In the genomic region with DNA sequence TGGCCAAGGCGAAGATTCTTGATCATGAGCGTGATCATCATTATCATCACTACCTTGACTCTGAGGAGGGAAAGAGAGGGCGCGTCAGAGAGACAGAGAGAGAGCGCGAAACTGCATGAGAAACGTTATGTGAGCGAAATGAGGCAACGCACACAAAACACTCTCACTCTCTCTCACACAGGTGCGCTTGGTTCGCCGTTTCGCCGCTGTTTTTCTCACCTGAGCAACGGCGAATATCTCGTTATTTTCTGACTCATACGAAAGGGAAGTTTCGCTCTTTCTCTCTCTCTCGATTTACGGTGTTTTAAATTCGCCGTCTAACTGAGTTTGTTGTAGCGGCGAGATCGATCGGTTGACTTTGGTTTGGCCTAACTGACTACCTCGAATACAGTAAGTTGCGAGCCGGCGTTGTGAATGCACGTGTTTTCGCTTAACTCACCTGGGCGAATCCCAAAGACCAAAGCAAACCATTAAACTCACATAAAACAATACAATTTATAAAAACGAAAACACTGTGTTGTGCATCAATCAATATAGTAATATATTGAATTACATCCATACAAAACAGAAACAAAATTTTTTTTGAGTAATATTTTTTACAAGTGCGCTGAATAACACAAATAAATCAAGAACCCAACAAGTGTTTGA, we compare ENCODE assay signal across 1 fruit fly cellular context.
TF ChIP-seq lines count a peak whose summit lies in the region.

Gene ovo, plus strand, starts transcription at position 388 of the 648 bp plus-strand sequence.

TF ChIP-seq in whole organism, embryonic, 481 proteins besides CTCF, POLR2A, EP300 and RAD21 (continued from another document):
- no peak for TF ChIP-seq gcm (GFP tag; optimal IDR thresholded peaks at IDR 0.05; lab: Kevin White, UChicago)
- TF ChIP-seq CG31224 (GFP tag; IDR thresholded peaks at IDR 0.05; lab: Robert Waterston, UW) = no peak
- TF ChIP-seq CG8924 (tag; optimal IDR thresholded peaks at IDR 0.05; lab: Kevin White, UChicago) = no peak
- TF ChIP-seq Hey (tag; optimal IDR thresholded peaks at IDR 0.05; lab: Kevin White, UChicago) = no peak
- TF ChIP-seq wek (GFP tag; optimal IDR thresholded peaks at IDR 0.05; lab: Kevin White, UChicago) = no peak
- no peak for TF ChIP-seq CG2889 (GFP tag; IDR thresholded peaks at IDR 0.05; lab: Robert Waterston, UW)
- no peak for TF ChIP-seq vvl (GFP tag; IDR thresholded peaks at IDR 0.05; lab: Robert Waterston, UW)
- TF ChIP-seq CG34224 (GFP tag; IDR thresholded peaks at IDR 0.05; lab: Robert Waterston, UW; ENCODE audit: partially characterized antibody) = no peak
- peak; percentile 22 for TF ChIP-seq pros (GFP tag; optimal IDR thresholded peaks at IDR 0.05; lab: Kevin White, UChicago)
- no peak for TF ChIP-seq bab2 (GFP tag; optimal IDR thresholded peaks at IDR 0.05; lab: Kevin White, UChicago)
- TF ChIP-seq HLH4C (GFP tag; IDR thresholded peaks at IDR 0.05; lab: Robert Waterston, UW; ENCODE audit: partially characterized antibody) = no peak
- peak; percentile 75 to 83 for TF ChIP-seq Trl (optimal IDR thresholded peaks at IDR 0.05; lab: Kevin White, UChicago)
- TF ChIP-seq Trl (GFP tag; optimal IDR thresholded peaks at IDR 0.05; lab: Kevin White, UChicago) = no peak
- no peak for TF ChIP-seq ATbp (GFP tag; optimal IDR thresholded peaks at IDR 0.05; lab: Kevin White, UChicago)
- no peak for TF ChIP-seq gfzf (GFP tag; optimal IDR thresholded peaks at IDR 0.05; lab: Kevin White, UChicago)
- TF ChIP-seq HLHmδ (GFP tag; optimal IDR thresholded peaks at IDR 0.05; lab: Kevin White, UChicago) = no peak
- peak; percentile 71; the same call in 1 of the 2 replicates for TF ChIP-seq rib (GFP tag; IDR thresholded peaks at IDR 0.05; lab: Robert Waterston, UW)
- no peak for TF ChIP-seq CG6854 (GFP tag; optimal IDR thresholded peaks at IDR 0.05; lab: Kevin White, UChicago)
- no peak for TF ChIP-seq CG4360 (GFP tag; IDR thresholded peaks at IDR 0.05; lab: Robert Waterston, UW)
- TF ChIP-seq CG14667 (GFP tag; IDR thresholded peaks at IDR 0.05; lab: Robert Waterston, UW) = no peak
- no peak for TF ChIP-seq CG12744 (GFP tag; optimal IDR thresholded peaks at IDR 0.05; lab: Kevin White, UChicago)
- no peak for TF ChIP-seq Side (GFP tag; optimal IDR thresholded peaks at IDR 0.05; lab: Kevin White, UChicago)
- TF ChIP-seq CG16815 (GFP tag; optimal IDR thresholded peaks at IDR 0.05; lab: Kevin White, UChicago) = no peak
- no peak for TF ChIP-seq CG2678 (tag; optimal IDR thresholded peaks at IDR 0.05; lab: Kevin White, UChicago)
- TF ChIP-seq Mrtf (GFP tag; IDR thresholded peaks at IDR 0.05; lab: Robert Waterston, UW) = no peak
- TF ChIP-seq slbo (GFP tag; IDR thresholded peaks at IDR 0.05; lab: Robert Waterston, UW) = no peak
- no peak for TF ChIP-seq cato (GFP tag; optimal IDR thresholded peaks at IDR 0.05; lab: Kevin White, UChicago; ENCODE audit: borderline replicate concordance)
- no peak for TF ChIP-seq ttk (GFP tag; IDR thresholded peaks at IDR 0.05; lab: Robert Waterston, UW)
- no peak for TF ChIP-seq CG12071 (GFP tag; optimal IDR thresholded peaks at IDR 0.05; lab: Kevin White, UChicago)
- TF ChIP-seq CG15269 (tag; optimal IDR thresholded peaks at IDR 0.05; lab: Kevin White, UChicago) = no peak
- TF ChIP-seq CG5953 (GFP tag; IDR thresholded peaks at IDR 0.05; lab: Robert Waterston, UW) = no peak
- no peak for TF ChIP-seq CG17328 (GFP tag; IDR thresholded peaks at IDR 0.05; lab: Robert Waterston, UW)
- TF ChIP-seq Deaf1 (tag; optimal IDR thresholded peaks at IDR 0.05; lab: Kevin White, UChicago) = peak; percentile 76
- TF ChIP-seq CG13287 (GFP tag; IDR thresholded peaks at IDR 0.05; lab: Robert Waterston, UW; ENCODE audit: partially characterized antibody) = peak; percentile 11; the same call in 1 of the 2 replicates
- no peak for TF ChIP-seq NC2α (GFP tag; optimal IDR thresholded peaks at IDR 0.05; lab: Kevin White, UChicago)
- TF ChIP-seq Mes4 (GFP tag; optimal IDR thresholded peaks at IDR 0.05; lab: Kevin White, UChicago) = no peak
- no peak for TF ChIP-seq CG12104 (GFP tag; optimal IDR thresholded peaks at IDR 0.05; lab: Kevin White, UChicago)
- TF ChIP-seq ab (GFP tag; optimal IDR thresholded peaks at IDR 0.05; lab: Kevin White, UChicago) = no peak
- TF ChIP-seq CG6689 (GFP tag; IDR thresholded peaks at IDR 0.05; lab: Robert Waterston, UW) = no peak
- no peak for TF ChIP-seq BtbVII (GFP tag; optimal IDR thresholded peaks at IDR 0.05; lab: Kevin White, UChicago)
- TF ChIP-seq ftz-f1 (GFP tag; optimal IDR thresholded peaks at IDR 0.05; lab: Kevin White, UChicago) = peak; percentile 2
- TF ChIP-seq CG15479 (GFP tag; optimal IDR thresholded peaks at IDR 0.05; lab: Kevin White, UChicago) = peak; percentile 12
- TF ChIP-seq Scr (GFP tag; IDR thresholded peaks at IDR 0.05; lab: Robert Waterston, UW; ENCODE audit: partially characterized antibody) = no peak
- no peak for TF ChIP-seq jigr1 (GFP tag; IDR thresholded peaks at IDR 0.05; lab: Robert Waterston, UW)
- no peak for TF ChIP-seq dan (GFP tag; IDR thresholded peaks at IDR 0.05; lab: Robert Waterston, UW)
- TF ChIP-seq Blimp-1 (GFP tag; optimal IDR thresholded peaks at IDR 0.05; lab: Kevin White, UChicago) = peak; percentile 87
- no peak for TF ChIP-seq repo (GFP tag; optimal IDR thresholded peaks at IDR 0.05; lab: Kevin White, UChicago)
- TF ChIP-seq CG17359 (tag; optimal IDR thresholded peaks at IDR 0.05; lab: Kevin White, UChicago) = no peak
- TF ChIP-seq z (GFP tag; IDR thresholded peaks at IDR 0.05; lab: Robert Waterston, UW) = peak; percentile 69; the same call in 2 of the 3 replicates
- TF ChIP-seq ind (GFP tag; optimal IDR thresholded peaks at IDR 0.05; lab: Kevin White, UChicago) = no peak
- TF ChIP-seq nau (GFP tag; optimal IDR thresholded peaks at IDR 0.05; lab: Kevin White, UChicago) = no peak
- peak; percentile 80 for TF ChIP-seq Jarid2 (GFP tag; optimal IDR thresholded peaks at IDR 0.05; lab: Kevin White, UChicago)
- TF ChIP-seq Myb (GFP tag; optimal IDR thresholded peaks at IDR 0.05; lab: Kevin White, UChicago) = no peak
- no peak for TF ChIP-seq peb (GFP tag; IDR thresholded peaks at IDR 0.05; lab: Robert Waterston, UW)
- no peak for TF ChIP-seq Elba2 (GFP tag; optimal IDR thresholded peaks at IDR 0.05; lab: Kevin White, UChicago)
- no peak for TF ChIP-seq HLH3B (GFP tag; IDR thresholded peaks at IDR 0.05; lab: Robert Waterston, UW)
- no peak for TF ChIP-seq sima (GFP tag; optimal IDR thresholded peaks at IDR 0.05; lab: Kevin White, UChicago)
- no peak for TF ChIP-seq ato (GFP tag; IDR thresholded peaks at IDR 0.05; lab: Robert Waterston, UW; ENCODE audit: partially characterized antibody)
- no peak for TF ChIP-seq bcd (GFP tag; optimal IDR thresholded peaks at IDR 0.05; lab: Kevin White, UChicago)
- TF ChIP-seq kni (GFP tag; optimal IDR thresholded peaks at IDR 0.05; lab: Kevin White, UChicago) = peak; percentile 56
- TF ChIP-seq pzg (GFP tag; optimal IDR thresholded peaks at IDR 0.05; lab: Kevin White, UChicago) = no peak
- peak; percentile 86; the same call in 2 of the 4 replicates for TF ChIP-seq chinmo (GFP tag; IDR thresholded peaks at IDR 0.05; lab: Robert Waterston, UW; ENCODE audit: partially characterized antibody)
- no peak for TF ChIP-seq scrt (GFP tag; optimal IDR thresholded peaks at IDR 0.05; lab: Kevin White, UChicago)
- no peak for TF ChIP-seq chn (GFP tag; optimal IDR thresholded peaks at IDR 0.05; lab: Kevin White, UChicago)
- TF ChIP-seq Adf1 (GFP tag; IDR thresholded peaks at IDR 0.05; lab: Robert Waterston, UW) = no peak
- no peak for TF ChIP-seq gce (GFP tag; IDR thresholded peaks at IDR 0.05; lab: Robert Waterston, UW)
- TF ChIP-seq abd-A (tag; optimal IDR thresholded peaks at IDR 0.05; lab: Kevin White, UChicago) = no peak
- TF ChIP-seq CG11456 (GFP tag; IDR thresholded peaks at IDR 0.05; lab: Robert Waterston, UW) = no peak
- 0 out of 4 replicates have a peak, but pooled peaks have one; percentile 25 for TF ChIP-seq Dll (GFP tag; IDR thresholded peaks at IDR 0.05; lab: Robert Waterston, UW; ENCODE audit: partially characterized antibody)
- TF ChIP-seq wdn (GFP tag; IDR thresholded peaks at IDR 0.05; lab: Robert Waterston, UW) = no peak
- no peak for TF ChIP-seq CG7963 (GFP tag; IDR thresholded peaks at IDR 0.05; lab: Robert Waterston, UW; ENCODE audit: partially characterized antibody)
- no peak for TF ChIP-seq CG2875 (GFP tag; optimal IDR thresholded peaks at IDR 0.05; lab: Kevin White, UChicago)
- TF ChIP-seq CG11560 (tag; IDR thresholded peaks at IDR 0.05; lab: Robert Waterston, UW) = no peak
- no peak for TF ChIP-seq ERR (GFP tag; optimal IDR thresholded peaks at IDR 0.05; lab: Kevin White, UChicago)
- TF ChIP-seq maf-S (GFP tag; optimal IDR thresholded peaks at IDR 0.05; lab: Kevin White, UChicago) = no peak
- TF ChIP-seq CG18011 (GFP tag; optimal IDR thresholded peaks at IDR 0.05; lab: Kevin White, UChicago) = no peak
- peak; percentile 88 for TF ChIP-seq CG10462 (GFP tag; optimal IDR thresholded peaks at IDR 0.05; lab: Kevin White, UChicago)
- TF ChIP-seq CG14710 (tag; optimal IDR thresholded peaks at IDR 0.05; lab: Kevin White, UChicago) = no peak
- TF ChIP-seq Ssrp (tag; optimal IDR thresholded peaks at IDR 0.05; lab: Kevin White, UChicago) = no peak
- no peak for TF ChIP-seq al (GFP tag; IDR thresholded peaks at IDR 0.05; lab: Robert Waterston, UW)
- no peak for TF ChIP-seq onecut (GFP tag; IDR thresholded peaks at IDR 0.05; lab: Robert Waterston, UW)
- TF ChIP-seq yki (optimal IDR thresholded peaks at IDR 0.05; lab: Kevin White, UChicago) = peak; percentile 68
- TF ChIP-seq pb (GFP tag; optimal IDR thresholded peaks at IDR 0.05; lab: Kevin White, UChicago) = no peak
- TF ChIP-seq CG8281 (tag; optimal IDR thresholded peaks at IDR 0.05; lab: Kevin White, UChicago) = no peak
- TF ChIP-seq MESR4 (GFP tag; optimal IDR thresholded peaks at IDR 0.05; lab: Kevin White, UChicago) = no peak
- TF ChIP-seq CG4282 (GFP tag; optimal IDR thresholded peaks at IDR 0.05; lab: Kevin White, UChicago) = no peak
- TF ChIP-seq CG30431 (GFP tag; optimal IDR thresholded peaks at IDR 0.05; lab: Kevin White, UChicago) = no peak
- TF ChIP-seq nerfin-2 (GFP tag; IDR thresholded peaks at IDR 0.05; lab: Robert Waterston, UW; ENCODE audit: partially characterized antibody) = no peak
- TF ChIP-seq sens-2 (GFP tag; IDR thresholded peaks at IDR 0.05; lab: Robert Waterston, UW) = no peak
- peak; percentile 32; the same call in 1 of the 3 replicates for TF ChIP-seq CG34422 (GFP tag; IDR thresholded peaks at IDR 0.05; lab: Robert Waterston, UW)
- TF ChIP-seq ara (GFP tag; IDR thresholded peaks at IDR 0.05; lab: Robert Waterston, UW) = no peak
- no peak for TF ChIP-seq CG8089 (GFP tag; optimal IDR thresholded peaks at IDR 0.05; lab: Kevin White, UChicago)
- no peak for TF ChIP-seq toy (GFP tag; IDR thresholded peaks at IDR 0.05; lab: Robert Waterston, UW)
- TF ChIP-seq p53 (GFP tag; optimal IDR thresholded peaks at IDR 0.05; lab: Kevin White, UChicago) = no peak
- TF ChIP-seq sqz (GFP tag; optimal IDR thresholded peaks at IDR 0.05; lab: Kevin White, UChicago) = no peak
- no peak for TF ChIP-seq kay (GFP tag; optimal IDR thresholded peaks at IDR 0.05; lab: Kevin White, UChicago)
- TF ChIP-seq C15 (GFP tag; IDR thresholded peaks at IDR 0.05; lab: Robert Waterston, UW) = no peak
- no peak for TF ChIP-seq CG4404 (GFP tag; IDR thresholded peaks at IDR 0.05; lab: Robert Waterston, UW)
- no peak for TF ChIP-seq nerfin-1 (tag; optimal IDR thresholded peaks at IDR 0.05; lab: Kevin White, UChicago)
- TF ChIP-seq fd96Cb (tag; optimal IDR thresholded peaks at IDR 0.05; lab: Kevin White, UChicago) = no peak
- TF ChIP-seq CG1832 (GFP tag; optimal IDR thresholded peaks at IDR 0.05; lab: Kevin White, UChicago) = peak; percentile 71
- TF ChIP-seq eve (GFP tag; optimal IDR thresholded peaks at IDR 0.05; lab: Kevin White, UChicago) = no peak
- no peak for TF ChIP-seq tna (GFP tag; IDR thresholded peaks at IDR 0.05; lab: Robert Waterston, UW; ENCODE audit: partially characterized antibody)
- TF ChIP-seq lola (GFP tag; optimal IDR thresholded peaks at IDR 0.05; lab: Kevin White, UChicago) = no peak
- no peak for TF ChIP-seq CG5245 (GFP tag; optimal IDR thresholded peaks at IDR 0.05; lab: Kevin White, UChicago)
- TF ChIP-seq zf30C (GFP tag; optimal IDR thresholded peaks at IDR 0.05; lab: Kevin White, UChicago) = no peak
- TF ChIP-seq CG9797 (GFP tag; optimal IDR thresholded peaks at IDR 0.05; lab: Kevin White, UChicago) = no peak
- TF ChIP-seq CG14441 (GFP tag; IDR thresholded peaks at IDR 0.05; lab: Robert Waterston, UW) = no peak
- TF ChIP-seq shn (GFP tag; optimal IDR thresholded peaks at IDR 0.05; lab: Kevin White, UChicago) = no peak
- no peak for TF ChIP-seq CG10959 (GFP tag; IDR thresholded peaks at IDR 0.05; lab: Robert Waterston, UW)
- no peak for TF ChIP-seq CG10431 (GFP tag; optimal IDR thresholded peaks at IDR 0.05; lab: Kevin White, UChicago)
- no peak for TF ChIP-seq CG2712 (tag; optimal IDR thresholded peaks at IDR 0.05; lab: Kevin White, UChicago)
- TF ChIP-seq fd3F (GFP tag; optimal IDR thresholded peaks at IDR 0.05; lab: Kevin White, UChicago) = no peak
- TF ChIP-seq CG4854 (GFP tag; optimal IDR thresholded peaks at IDR 0.05; lab: Kevin White, UChicago) = no peak
- TF ChIP-seq dpn (GFP tag; optimal IDR thresholded peaks at IDR 0.05; lab: Kevin White, UChicago) = no peak
- TF ChIP-seq CG13624 (GFP tag; optimal IDR thresholded peaks at IDR 0.05; lab: Kevin White, UChicago) = no peak
- no peak for TF ChIP-seq grau (tag; optimal IDR thresholded peaks at IDR 0.05; lab: Kevin White, UChicago)
- TF ChIP-seq CG31365 (tag; optimal IDR thresholded peaks at IDR 0.05; lab: Kevin White, UChicago) = no peak
- no peak for TF ChIP-seq B-H2 (GFP tag; optimal IDR thresholded peaks at IDR 0.05; lab: Kevin White, UChicago)
